Fruit fly (Drosophila melanogaster) S2 (cell line): Measurements from ENCODE around the gene Fcp3C.

ENCODE experiments used
- CG8478 ChIP-seq: fragments of >200 bp; optimal IDR thresholded peaks from 2 replicates; lab custom pipeline; 2018
- CTCF ChIP-seq, 2 experiments: fragments of >200 bp; optimal IDR thresholded peaks; 2 replicates each; lab custom pipeline; 2018

dm6 chrX:3158620-3159019 is 15.7 kb downstream of the Fcp3C start:
- TF ChIP-seq CG8478 (lab: Kevin White, UChicago), result no peak
- no peak for TF ChIP-seq CTCF (optimal IDR thresholded peaks at IDR 0.05; lab: Kevin White, UChicago)
